Worm (Caenorhabditis elegans) whole organism, L2 larva: ENCODE data around the gene srbc-5.

Source experiments
- C34F6.9 ChIP-seq: fragments of 150-350 bp; optimal IDR thresholded peaks from 2 replicates; lab custom pipeline; 2014; ENCODE audit warnings: missing biosample characterization, missing genetic modification characterization
- F13H6.1 ChIP-seq: sonication (generic microtip); optimal IDR thresholded peaks from 2 replicates; lab custom pipeline; 2016; ENCODE audit warnings: missing genetic modification characterization, missing compliant biosample characterization
- Y55F3AM.14 ChIP-seq: fragments of 200-800 bp; sonication (Bioruptor generic); optimal IDR thresholded peaks from 2 replicates; lab custom pipeline; 2018; ENCODE audit warnings: mild to moderate bottlenecking, missing genetic modification characterization, missing compliant biosample characterization
- ZK546.5 ChIP-seq: sonication (generic microtip); optimal IDR thresholded peaks from 2 replicates; lab custom pipeline; 2017; ENCODE audit warnings: missing biosample characterization, missing genetic modification characterization
- alr-1 ChIP-seq: fragments of 150-350 bp; optimal IDR thresholded peaks from 2 replicates; lab custom pipeline; 2014; ENCODE audit warnings: missing biosample characterization, missing genetic modification characterization
- aly-2 ChIP-seq: fragments of 150-350 bp; optimal IDR thresholded peaks from 2 replicates; lab custom pipeline; 2014; ENCODE audit warnings: missing biosample characterization, missing genetic modification characterization
- ama-1 ChIP-seq: fragments of 150-350 bp; optimal IDR thresholded peaks from 2 replicates; lab custom pipeline; 2018; ENCODE audit warnings: inconsistent platforms
- blmp-1 ChIP-seq: sonication (generic microtip); optimal IDR thresholded peaks from 2 replicates; lab custom pipeline; 2017; ENCODE audit warnings: missing genetic modification characterization, mild to moderate bottlenecking, missing compliant biosample characterization, antibody characterized with exemption, moderate library complexity; ENCODE audit not compliant: insufficient read depth
- ceh-82 ChIP-seq: fragments of 150-350 bp; optimal IDR thresholded peaks from 2 replicates; lab custom pipeline; 2014; ENCODE audit warnings: missing biosample characterization, missing genetic modification characterization
- dmd-4 ChIP-seq: sonication (generic microtip); optimal IDR thresholded peaks from 2 replicates; lab custom pipeline; 2017; ENCODE audit warnings: missing biosample characterization, missing genetic modification characterization
- egl-27 ChIP-seq: sonication (generic microtip); optimal IDR thresholded peaks from 3 replicates; lab custom pipeline; 2017; ENCODE audit warnings: missing biosample characterization, missing genetic modification reagents, missing genetic modification characterization
- elt-1 ChIP-seq: fragments of 150-350 bp; optimal IDR thresholded peaks from 2 replicates; lab custom pipeline; 2014; ENCODE audit warnings: missing biosample characterization, missing genetic modification characterization
- elt-3 ChIP-seq: sonication (generic microtip); optimal IDR thresholded peaks from 2 replicates; lab custom pipeline; 2017; ENCODE audit warnings: missing biosample characterization, missing genetic modification characterization
- gmeb-1 ChIP-seq: fragments of 150-350 bp; optimal IDR thresholded peaks from 2 replicates; lab custom pipeline; 2014; ENCODE audit warnings: missing biosample characterization, missing genetic modification characterization
- lin-11 ChIP-seq: fragments of 150-350 bp; sonication (generic microtip); optimal IDR thresholded peaks from 2 replicates; lab custom pipeline; 2014; ENCODE audit warnings: missing biosample characterization, missing genetic modification characterization, inconsistent platforms, mixed read lengths
- lin-13 ChIP-seq: fragments of 150-350 bp; optimal IDR thresholded peaks from 2 replicates; lab custom pipeline; 2014; ENCODE audit warnings: missing biosample characterization, missing genetic modification reagents, missing genetic modification characterization
- lin-39 ChIP-seq: fragments of 150-350 bp; optimal IDR thresholded peaks from 2 replicates; lab custom pipeline; 2014; ENCODE audit warnings: missing biosample characterization, missing genetic modification reagents, missing genetic modification characterization
- lsy-2 ChIP-seq, 2 experiments: fragments of 150-350 bp in 1 of 2; sonication (generic microtip) in 1 of 2; optimal IDR thresholded peaks; 2 replicates each; lab custom pipeline; 2014 to 2017; ENCODE audit warnings: missing biosample characterization in 2 of 2, missing genetic modification characterization in 2 of 2
- mab-5 ChIP-seq: fragments of 150-350 bp; optimal IDR thresholded peaks from 2 replicates; lab custom pipeline; 2014; ENCODE audit warnings: missing biosample characterization, missing genetic modification characterization
- mbf-1 ChIP-seq: sonication (generic microtip); optimal IDR thresholded peaks from 2 replicates; lab custom pipeline; 2017; ENCODE audit warnings: missing biosample characterization, missing genetic modification characterization
- nhr-10 ChIP-seq: sonication (generic microtip); optimal IDR thresholded peaks from 2 replicates; lab custom pipeline; 2017; ENCODE audit warnings: missing biosample characterization, missing genetic modification characterization
- nhr-11 ChIP-seq: fragments of 150-350 bp; optimal IDR thresholded peaks from 2 replicates; lab custom pipeline; 2014; ENCODE audit warnings: missing biosample characterization, missing genetic modification characterization
- nhr-12 ChIP-seq: fragments of 150-350 bp; optimal IDR thresholded peaks from 2 replicates; lab custom pipeline; 2014; ENCODE audit warnings: missing biosample characterization, missing genetic modification characterization
- nhr-23 ChIP-seq: fragments of 150-350 bp; optimal IDR thresholded peaks from 2 replicates; lab custom pipeline; 2014; ENCODE audit warnings: missing biosample characterization, missing genetic modification reagents, missing genetic modification characterization
- nhr-237 ChIP-seq: fragments of 150-350 bp; optimal IDR thresholded peaks from 2 replicates; lab custom pipeline; 2014; ENCODE audit warnings: missing biosample characterization, missing genetic modification characterization
- nhr-6 ChIP-seq: fragments of 150-350 bp; optimal IDR thresholded peaks from 2 replicates; lab custom pipeline; 2014; ENCODE audit warnings: missing biosample characterization, missing genetic modification characterization
- nhr-77 ChIP-seq: fragments of 150-350 bp; optimal IDR thresholded peaks from 2 replicates; lab custom pipeline; 2014; ENCODE audit warnings: missing biosample characterization, missing genetic modification characterization
- sem-4 ChIP-seq: fragments of 150-350 bp; optimal IDR thresholded peaks from 2 replicates; lab custom pipeline; 2014; ENCODE audit warnings: missing biosample characterization, missing genetic modification reagents, missing genetic modification characterization
- sma-3 ChIP-seq: sonication (generic microtip); optimal IDR thresholded peaks from 2 replicates; lab custom pipeline; 2016; ENCODE audit warnings: missing genetic modification reagents, missing genetic modification characterization, missing compliant biosample characterization
- snpc-4 ChIP-seq: fragments of 150-350 bp; optimal IDR thresholded peaks from 2 replicates; lab custom pipeline; 2014; ENCODE audit warnings: missing biosample characterization, missing genetic modification characterization
- unc-39 ChIP-seq: fragments of 150-350 bp; optimal IDR thresholded peaks from 2 replicates; lab custom pipeline; 2014; ENCODE audit warnings: missing biosample characterization, missing genetic modification characterization
- unc-55 ChIP-seq: fragments of 150-350 bp; sonication (generic microtip); optimal IDR thresholded peaks from 3 replicates; lab custom pipeline; 2014; ENCODE audit warnings: missing biosample characterization, missing genetic modification reagents, missing genetic modification characterization
- zag-1 ChIP-seq: fragments of 150-350 bp; optimal IDR thresholded peaks from 2 replicates; lab custom pipeline; 2014; ENCODE audit warnings: missing biosample characterization, missing genetic modification characterization
- ztf-1 ChIP-seq: fragments of 200-800 bp; sonication (Bioruptor generic); conservative IDR thresholded peaks from 2 replicates; pipeline ENCODE4 v1.3.6; 2022; ENCODE audit warnings: missing genetic modification characterization, missing compliant biosample characterization
- ztf-11 ChIP-seq: sonication (generic microtip); optimal IDR thresholded peaks from 2 replicates; lab custom pipeline; 2017; ENCODE audit warnings: missing biosample characterization, missing genetic modification characterization
- ztf-4 ChIP-seq: fragments of 150-350 bp; optimal IDR thresholded peaks from 2 replicates; lab custom pipeline; 2014; ENCODE audit warnings: missing biosample characterization, missing genetic modification characterization

The srbc-5 gene

DNA sequence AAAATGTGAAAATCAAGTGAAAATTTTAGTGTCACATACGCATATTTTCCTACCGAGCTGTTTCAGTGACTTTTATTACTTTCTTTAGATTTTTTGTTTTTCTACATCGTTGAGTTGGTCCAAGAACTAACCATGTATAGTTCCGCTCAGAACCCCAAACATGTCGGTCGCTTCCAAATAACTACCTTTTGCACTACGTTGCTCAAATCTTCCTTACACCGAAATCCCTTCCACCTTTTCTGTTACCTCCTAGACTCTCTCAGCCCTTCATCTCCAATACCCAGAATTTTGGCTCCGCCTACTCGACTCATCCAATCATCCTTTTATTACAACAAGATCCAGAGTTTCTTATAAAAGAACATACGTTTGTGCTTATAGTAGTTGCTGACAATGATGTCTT lies 24.5 kb downstream of the srbc-5 start, which contains the start of gene F35F10.5:
F35F10.5 (plus strand) TSS at position 301 of the 400 bp plus-strand sequence.
- TF ChIP-seq Y55F3AM.14 (GFP tag; lab: Kevin White, UChicago) (no peak), sma-3 (GFP tag; lab: Kevin White, UChicago) (no peak), nhr-12 (tag; lab: Kevin White, UChicago) (no peak), egl-27 (tag; lab: Kevin White, UChicago) (no peak), lsy-2 (tag; optimal IDR thresholded peaks at IDR 0.05; lab: Kevin White, UChicago) (no peak), unc-55 (no peak), elt-3 (tag; lab: Kevin White, UChicago) (no peak), mbf-1 (no peak), nhr-10 (tag; lab: Kevin White, UChicago) (no peak), ZK546.5 (no peak), C34F6.9 (tag; lab: Kevin White, UChicago) (no peak), lin-11 (tag; lab: Kevin White, UChicago) (no peak), zag-1 (tag; lab: Kevin White, UChicago) (no peak), alr-1 (no peak), mab-5 (tag; lab: Kevin White, UChicago) (no peak), dmd-4 (tag; lab: Kevin White, UChicago) (no peak), gmeb-1 (tag; lab: Kevin White, UChicago) (no peak), nhr-11 (no peak), elt-1 (tag; lab: Kevin White, UChicago) (no peak)

DNA sequence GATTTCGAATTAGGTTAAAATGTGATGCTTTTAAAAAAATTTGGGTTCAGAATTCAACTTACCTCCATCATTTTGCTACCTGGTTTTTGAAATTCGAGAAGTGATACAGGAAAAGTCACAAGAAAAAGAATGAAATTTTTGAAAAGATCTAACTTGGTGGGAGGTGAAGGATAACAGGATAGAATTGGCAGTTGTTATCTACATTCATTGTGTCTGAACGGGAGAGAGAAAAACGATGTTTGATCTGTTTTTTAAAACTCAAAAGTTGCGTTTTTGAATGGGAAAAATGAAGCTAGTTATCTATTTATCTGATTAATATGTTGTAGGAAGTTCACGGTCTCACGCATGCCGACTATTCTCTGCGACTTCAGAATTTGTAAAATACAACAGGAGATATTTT lies 27.2 kb downstream of the srbc-5 start, which contains the start of gene F35F10.7:
F35F10.7 (minus strand) TSS at position 101 of the 400 bp plus-strand sequence.
- TF ChIP-seq blmp-1 (tag; lab: Kevin White, UChicago) (no peak), F13H6.1 (tag; lab: Kevin White, UChicago) (no peak), lsy-2 (tag; optimal IDR thresholded peaks at IDR 0.05; lab: Kevin White, UChicago) (no peak), elt-3 (tag; lab: Kevin White, UChicago) (no peak), ztf-11 (tag; lab: Kevin White, UChicago) (no peak), lin-39 (tag; lab: Kevin White, UChicago) (no peak), ztf-4 (tag; lab: Kevin White, UChicago) (no peak), nhr-6 (no peak), unc-55 (no peak), dmd-4 (tag; lab: Kevin White, UChicago) (no peak), ztf-1 (no peak), mab-5 (tag; lab: Kevin White, UChicago) (no peak), nhr-77 (tag; lab: Kevin White, UChicago) (no peak), ceh-82 (no peak), elt-1 (tag; lab: Kevin White, UChicago) (no peak), nhr-10 (tag; lab: Kevin White, UChicago) (no peak), nhr-237 (tag; lab: Kevin White, UChicago) (no peak), aly-2 (tag; lab: Kevin White, UChicago) (no peak)

DNA sequence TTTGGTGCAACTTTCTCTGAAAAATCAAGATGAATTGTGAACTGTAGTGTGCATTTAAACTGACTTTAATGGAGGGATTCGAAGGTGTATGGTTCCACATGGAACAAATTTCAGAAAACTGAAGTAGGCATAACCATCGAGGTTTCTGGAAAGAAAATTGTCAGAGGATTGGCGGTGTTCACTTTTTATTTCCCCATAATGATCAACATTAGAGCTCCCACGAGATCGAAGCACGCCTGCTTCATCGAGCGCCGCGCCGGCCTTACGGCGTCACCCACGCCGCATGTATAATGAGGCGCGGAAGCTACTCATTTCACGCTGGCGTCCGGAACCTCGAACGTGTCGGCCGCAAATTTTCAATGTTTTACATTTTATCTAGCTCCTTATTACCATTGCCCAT lies 28.0 kb downstream of the srbc-5 start:
- TF ChIP-seq lin-13 (GFP tag; lab: Kevin White, UChicago) (no peak), alr-1 (no peak), unc-39 (tag; lab: Kevin White, UChicago) (no peak), ceh-82 (no peak), sem-4 (tag; lab: Kevin White, UChicago) (no peak), ama-1 (lab: Kevin White, UChicago) (no peak)
- TF ChIP-seq, all 48 proteins: peak for 0

DNA sequence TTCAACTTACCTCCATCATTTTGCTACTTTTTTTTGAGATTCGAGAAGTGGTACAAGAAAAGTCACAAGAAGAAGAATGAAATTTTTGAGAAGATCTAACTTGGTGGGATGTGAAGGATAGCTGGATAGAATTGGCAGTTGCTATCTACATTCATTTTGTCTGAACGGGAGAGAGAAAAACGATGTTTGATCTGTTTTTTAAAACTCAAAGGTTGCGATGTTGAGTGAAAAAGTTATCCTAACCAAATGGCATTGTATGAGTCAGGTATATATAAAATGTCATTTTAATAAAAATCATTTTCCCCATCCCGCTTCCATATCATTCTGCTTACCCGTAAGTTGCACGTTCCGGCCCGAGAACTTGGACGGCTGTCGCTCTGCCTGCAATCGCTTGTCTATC lies 29.1 kb downstream of the srbc-5 start, which contains the start of gene F35F10.6:
F35F10.6 (minus strand) TSS at position 101 of the 400 bp plus-strand sequence.
- TF ChIP-seq nhr-23 (tag; lab: Kevin White, UChicago) (no peak), blmp-1 (tag; lab: Kevin White, UChicago) (no peak), lin-13 (GFP tag; lab: Kevin White, UChicago) (no peak), snpc-4 (tag; lab: Kevin White, UChicago) (no peak), nhr-10 (tag; lab: Kevin White, UChicago) (no peak), sma-3 (GFP tag; lab: Kevin White, UChicago) (no peak), nhr-12 (tag; lab: Kevin White, UChicago) (no peak), nhr-77 (tag; lab: Kevin White, UChicago) (no peak), mab-5 (tag; lab: Kevin White, UChicago) (no peak)
